Worm (Caenorhabditis elegans) whole organism, midembryonic: ENCODE results near the gene rme-2.

Experiments used
- cog-1 ChIP-seq: sonication (generic microtip); optimal IDR thresholded peaks from 2 replicates; lab custom pipeline; 2016; ENCODE audit warnings: missing genetic modification characterization, missing compliant biosample characterization
- klf-2 ChIP-seq: fragments of 200-800 bp; sonication (Bioruptor generic); conservative IDR thresholded peaks from 2 replicates; pipeline ENCODE4 v1.3.6; 2022; ENCODE audit warnings: missing genetic modification reagents, missing genetic modification characterization, missing compliant biosample characterization
- med-1 ChIP-seq: sonication (generic microtip); optimal IDR thresholded peaks from 2 replicates; lab custom pipeline; 2017; ENCODE audit warnings: missing genetic modification characterization, mild to moderate bottlenecking, missing compliant biosample characterization, antibody characterized with exemption, missing genetic modification reagents; ENCODE audit not compliant: insufficient read depth
- ztf-29 ChIP-seq: fragments of 200-800 bp; sonication (Bioruptor generic); IDR thresholded peaks from 2 replicates; pipeline ENCODE4 v1.3.6; 2022; ENCODE audit warnings: missing genetic modification reagents, missing genetic modification characterization, missing compliant biosample characterization

ce11 chrIV:5482723-5483122 lies 12.9 kb downstream of the rme-2 start, which contains the start of gene T11F8.5:
- TF ChIP-seq cog-1 (no peak), ztf-29 (GFP tag; lab: Robert Waterston, UW) (no peak), klf-2 (no peak), med-1 (GFP tag; lab: Kevin White, UChicago) (no peak)
